Fruit fly (Drosophila melanogaster): ENCODE measurements around the gene mRpS2.

mRpS2 gene

DNA sequence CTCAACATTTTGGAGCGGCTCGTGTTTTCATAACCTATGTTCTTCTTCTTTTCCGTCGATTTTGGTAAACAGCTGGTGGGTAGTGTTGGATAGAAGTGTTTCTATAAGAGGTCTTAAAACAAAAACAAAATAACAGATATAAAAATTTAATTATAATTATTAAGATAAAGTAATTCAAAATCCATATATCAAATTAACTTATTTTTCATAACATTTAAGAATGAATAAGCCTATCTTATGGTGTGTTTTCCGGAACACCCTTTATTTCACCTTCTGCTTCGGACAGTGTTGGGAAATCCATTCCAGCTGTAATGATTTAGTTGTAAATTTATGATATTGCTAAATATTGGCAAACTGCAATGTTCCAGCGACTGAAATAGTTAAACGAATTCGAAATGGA lies at the start of gene mRpS2, which contains the start of gene Mon1:
Gene mRpS2 (minus strand): TSS at position 64 of the 400 bp plus-strand sequence.
Gene Mon1 (plus strand): TSS at position 286 of the 400 bp plus-strand sequence.
- TF ChIP-seq CG7045 (GFP tag; optimal IDR thresholded peaks at IDR 0.05): peak; percentile 93
- TF ChIP-seq CG7101 (tag; optimal IDR thresholded peaks at IDR 0.05): peak; percentile 98
- TF ChIP-seq Clk (GFP tag; optimal IDR thresholded peaks at IDR 0.05): peak; percentile 86
- TF ChIP-seq kay (GFP tag; ENCODE audit: borderline replicate concordance): no peak
- TF ChIP-seq CG14711 (tag; optimal IDR thresholded peaks at IDR 0.05): peak; percentile 97
- TF ChIP-seq pad (GFP tag; optimal IDR thresholded peaks at IDR 0.05): peak; percentile 87
- TF ChIP-seq cic (GFP tag; optimal IDR thresholded peaks at IDR 0.05): peak; percentile 38
- TF ChIP-seq CG11617 (GFP tag; optimal IDR thresholded peaks at IDR 0.05): peak; percentile 92
- TF ChIP-seq CG1620 (GFP tag; optimal IDR thresholded peaks at IDR 0.05): peak; percentile 87
- peak; percentile 81 for TF ChIP-seq Mnt (GFP tag; optimal IDR thresholded peaks at IDR 0.05)
- TF ChIP-seq tj (GFP tag; optimal IDR thresholded peaks at IDR 0.05): peak; percentile 68
- TF ChIP-seq Crg-1 (GFP tag; optimal IDR thresholded peaks at IDR 0.05): peak; percentile 93
- TF ChIP-seq toe (GFP tag; optimal IDR thresholded peaks at IDR 0.05): peak; percentile 89
- TF ChIP-seq cnc (optimal IDR thresholded peaks at IDR 0.05): no peak
- TF ChIP-seq CG12768 (GFP tag; optimal IDR thresholded peaks at IDR 0.05): peak; percentile 96
- peak; percentile 94 for TF ChIP-seq bab1 (GFP tag; optimal IDR thresholded peaks at IDR 0.05)
- peak; percentile 97 for TF ChIP-seq CG33017 (tag; optimal IDR thresholded peaks at IDR 0.05)
- TF ChIP-seq Hr96 (GFP tag; optimal IDR thresholded peaks at IDR 0.05): peak; percentile 72
- TF ChIP-seq ovo (GFP tag; optimal IDR thresholded peaks at IDR 0.05): peak; percentile 72
- TF ChIP-seq CG5204 (GFP tag; optimal IDR thresholded peaks at IDR 0.05): peak; percentile 80

DNA sequence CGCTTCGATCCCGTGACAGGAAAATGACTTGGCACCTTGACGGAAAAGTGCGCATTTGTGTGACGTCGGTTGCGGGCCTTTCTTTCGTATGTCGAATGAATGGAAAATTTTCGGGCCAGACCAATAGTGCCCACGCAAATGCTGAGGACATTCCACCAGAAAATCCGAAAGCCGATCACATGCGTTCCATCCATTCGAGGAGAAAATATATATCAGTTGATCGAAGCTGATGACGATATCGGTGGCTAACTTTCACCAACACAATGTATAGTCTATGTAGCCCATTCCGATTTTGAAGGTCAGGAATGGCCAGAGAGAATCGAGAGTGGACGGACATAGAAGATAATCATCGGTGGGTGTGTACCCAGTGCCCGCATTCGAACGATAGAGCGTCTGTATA lies 47.9 kb upstream of the mRpS2 start:
- no peak for TF ChIP-seq tj (GFP tag; optimal IDR thresholded peaks at IDR 0.05)
- peak in 1 of 2 experiments; percentile 40 for TF ChIP-seq cnc (optimal IDR thresholded peaks at IDR 0.05)

DNA sequence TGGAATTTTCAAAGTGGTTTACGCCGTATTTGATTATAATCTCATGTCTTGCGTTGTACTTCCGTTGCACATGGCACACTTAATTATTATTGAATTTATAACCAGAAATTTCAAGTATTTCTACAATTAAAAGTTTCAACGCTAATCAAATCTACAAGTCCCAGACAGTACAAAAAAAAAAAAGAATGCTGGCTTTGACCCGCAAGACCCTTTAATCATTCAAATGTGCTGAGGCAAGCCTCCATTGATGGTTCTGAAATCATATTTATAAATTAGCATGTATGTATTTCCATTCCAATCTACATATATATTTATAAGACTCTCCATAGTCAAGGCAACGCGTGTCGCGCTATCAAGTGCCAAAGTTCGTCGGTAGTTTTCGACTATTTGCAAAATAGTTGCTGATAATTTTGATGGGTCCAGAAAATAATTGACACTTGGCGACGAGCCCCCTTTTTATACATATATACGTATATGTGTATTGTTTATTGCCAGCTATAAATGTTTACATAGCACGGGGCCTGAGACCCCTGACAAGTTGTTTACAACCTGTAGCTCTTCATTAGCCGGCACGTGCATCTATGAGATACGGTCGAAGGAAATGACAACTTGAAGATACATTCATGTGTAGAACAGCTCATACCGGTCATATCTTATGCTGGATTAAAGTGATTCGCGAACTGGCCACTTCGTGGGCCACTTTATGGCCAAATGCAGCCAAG lies 46.4 kb upstream of the mRpS2 start:
- TF ChIP-seq CG14711 (tag; optimal IDR thresholded peaks at IDR 0.05): no peak
- TF ChIP-seq Clk (GFP tag; optimal IDR thresholded peaks at IDR 0.05): no peak
- TF ChIP-seq Mnt (GFP tag; optimal IDR thresholded peaks at IDR 0.05): peak; percentile 48
- peak; percentile 61 for TF ChIP-seq cic (GFP tag; optimal IDR thresholded peaks at IDR 0.05)
- TF ChIP-seq Crg-1 (GFP tag; optimal IDR thresholded peaks at IDR 0.05): no peak
- TF ChIP-seq pad (GFP tag; optimal IDR thresholded peaks at IDR 0.05): no peak
- TF ChIP-seq bab1 (GFP tag; optimal IDR thresholded peaks at IDR 0.05): no peak
- peak; percentile 49 for TF ChIP-seq tj (GFP tag; optimal IDR thresholded peaks at IDR 0.05)
- no peak for TF ChIP-seq cnc (optimal IDR thresholded peaks at IDR 0.05)
- TF ChIP-seq CG12768 (GFP tag; optimal IDR thresholded peaks at IDR 0.05): peak; percentile 32
- no peak for TF ChIP-seq CG11617 (GFP tag; optimal IDR thresholded peaks at IDR 0.05)
- TF ChIP-seq Hr96 (GFP tag; optimal IDR thresholded peaks at IDR 0.05): no peak
- TF ChIP-seq ovo (GFP tag; optimal IDR thresholded peaks at IDR 0.05): no peak
- no peak for TF ChIP-seq CG1620 (GFP tag; optimal IDR thresholded peaks at IDR 0.05)
- TF ChIP-seq CG7045 (GFP tag; optimal IDR thresholded peaks at IDR 0.05): no peak
- TF ChIP-seq CG5204 (GFP tag; optimal IDR thresholded peaks at IDR 0.05): peak; percentile 14
- peak; percentile 97 for TF ChIP-seq kay (GFP tag; ENCODE audit: borderline replicate concordance)
- no peak for TF ChIP-seq toe (GFP tag; optimal IDR thresholded peaks at IDR 0.05)
- TF ChIP-seq CG33017 (tag; optimal IDR thresholded peaks at IDR 0.05): no peak
- TF ChIP-seq CG7101 (tag; optimal IDR thresholded peaks at IDR 0.05): no peak

DNA sequence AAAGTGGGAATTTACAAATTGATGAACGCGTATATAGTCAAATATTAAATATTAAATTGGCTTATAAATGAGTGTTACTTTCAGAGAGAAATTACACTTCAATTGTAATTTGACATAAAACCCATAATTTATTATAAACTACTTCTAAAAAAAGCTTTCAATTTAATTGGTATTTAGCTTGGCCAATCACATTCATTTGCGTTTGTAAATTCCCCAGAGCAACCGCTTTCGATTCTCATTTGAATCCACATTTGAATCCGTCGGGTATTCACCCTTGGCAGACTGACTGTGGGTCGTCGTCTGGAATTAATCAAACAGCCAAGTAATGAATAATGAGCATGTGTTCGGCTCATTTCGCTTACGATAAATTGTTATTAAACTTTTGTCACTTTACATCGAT lies 45.7 kb upstream of the mRpS2 start:
- no peak for TF ChIP-seq Hr96 (GFP tag; optimal IDR thresholded peaks at IDR 0.05)
- peak; percentile 83 for TF ChIP-seq kay (GFP tag; ENCODE audit: borderline replicate concordance)

DNA sequence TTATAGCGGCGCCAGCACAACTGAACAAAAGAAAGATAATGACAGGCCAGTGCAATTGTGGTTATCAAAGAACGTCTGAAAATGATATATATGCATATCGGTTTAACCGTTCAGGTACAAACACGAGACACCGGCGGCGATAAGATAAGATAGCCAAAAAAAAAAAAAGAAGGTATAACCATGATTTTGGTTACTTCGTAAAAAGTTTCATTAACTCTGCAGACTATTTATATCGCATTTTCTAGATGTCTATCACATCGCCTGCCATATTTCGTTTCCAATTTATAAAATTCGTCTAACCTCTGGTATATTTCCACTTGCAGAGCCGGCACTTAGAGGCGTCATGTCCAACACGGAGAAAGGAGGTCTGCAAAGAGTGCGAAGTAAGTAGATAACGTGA lies 43.4 kb upstream of the mRpS2 start:
- TF ChIP-seq cnc (optimal IDR thresholded peaks at IDR 0.05) (no peak), cic (GFP tag; optimal IDR thresholded peaks at IDR 0.05) (no peak), CG11617 (GFP tag; optimal IDR thresholded peaks at IDR 0.05) (no peak), CG33017 (tag; optimal IDR thresholded peaks at IDR 0.05) (no peak), Hr96 (GFP tag; optimal IDR thresholded peaks at IDR 0.05) (no peak), bab1 (GFP tag; optimal IDR thresholded peaks at IDR 0.05) (no peak), Mnt (GFP tag; optimal IDR thresholded peaks at IDR 0.05) (no peak), Crg-1 (GFP tag; optimal IDR thresholded peaks at IDR 0.05) (no peak), CG7045 (GFP tag; optimal IDR thresholded peaks at IDR 0.05) (no peak), CG5204 (GFP tag; optimal IDR thresholded peaks at IDR 0.05) (no peak), tj (GFP tag; optimal IDR thresholded peaks at IDR 0.05) (no peak)

DNA sequence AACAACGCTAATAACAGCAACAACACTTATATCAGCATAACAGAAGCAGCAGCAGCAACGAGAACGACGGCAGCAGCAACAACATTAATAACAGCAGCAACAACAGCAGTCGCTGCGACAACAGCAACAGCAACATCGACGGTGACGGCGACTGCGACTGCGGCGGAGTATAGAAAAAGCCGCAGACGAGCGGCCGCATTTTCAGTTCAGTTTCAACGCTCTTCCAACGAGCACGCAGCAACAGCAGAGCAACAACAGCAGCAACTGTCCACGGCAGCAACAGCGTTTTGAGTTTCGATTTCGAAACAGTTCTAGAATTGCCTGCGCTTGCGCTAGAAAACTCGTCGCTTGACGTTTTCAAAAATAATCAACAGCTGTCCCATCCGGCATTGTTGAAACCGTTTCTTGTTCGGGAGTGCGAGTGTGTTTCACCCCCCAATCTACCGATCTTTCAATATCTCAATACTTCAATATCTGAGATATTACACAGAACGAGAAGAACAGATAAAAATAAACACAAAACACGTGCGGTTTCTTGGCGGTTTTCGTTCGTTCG lies 41.8 kb upstream of the mRpS2 start, which contains the start of gene CG3036:
Gene CG3036 (plus strand): TSS at position 199 of the 556 bp plus-strand sequence.
- TF ChIP-seq CG33017 (tag; optimal IDR thresholded peaks at IDR 0.05) (peak; percentile 15), CG7101 (tag; optimal IDR thresholded peaks at IDR 0.05) (peak; percentile 26), toe (GFP tag; optimal IDR thresholded peaks at IDR 0.05) (no peak), Clk (GFP tag; optimal IDR thresholded peaks at IDR 0.05) (no peak), CG14711 (tag; optimal IDR thresholded peaks at IDR 0.05) (no peak), Crg-1 (GFP tag; optimal IDR thresholded peaks at IDR 0.05) (peak; percentile 25), cic (GFP tag; optimal IDR thresholded peaks at IDR 0.05) (peak; percentile 66), bab1 (GFP tag; optimal IDR thresholded peaks at IDR 0.05) (peak; percentile 17), CG7045 (GFP tag; optimal IDR thresholded peaks at IDR 0.05) (no peak), ovo (GFP tag; optimal IDR thresholded peaks at IDR 0.05) (no peak), cnc (optimal IDR thresholded peaks at IDR 0.05) (no peak), kay (GFP tag; ENCODE audit: borderline replicate concordance) (no peak), Mnt (GFP tag; optimal IDR thresholded peaks at IDR 0.05) (peak; percentile 63), Hr96 (GFP tag; optimal IDR thresholded peaks at IDR 0.05) (peak; percentile 3), tj (GFP tag; optimal IDR thresholded peaks at IDR 0.05) (no peak), CG5204 (GFP tag; optimal IDR thresholded peaks at IDR 0.05) (no peak), CG12768 (GFP tag; optimal IDR thresholded peaks at IDR 0.05) (no peak), pad (GFP tag; optimal IDR thresholded peaks at IDR 0.05) (no peak), CG1620 (GFP tag; optimal IDR thresholded peaks at IDR 0.05) (no peak), CG11617 (GFP tag; optimal IDR thresholded peaks at IDR 0.05) (no peak)

Measured in whole organism, adult.